Worm (Caenorhabditis elegans): Measurements from ENCODE around the gene kel-1.
A peak's percentile ranks its signal among the peaks of the same experiment; 100 is the strongest.

kel-1 gene

DNA sequence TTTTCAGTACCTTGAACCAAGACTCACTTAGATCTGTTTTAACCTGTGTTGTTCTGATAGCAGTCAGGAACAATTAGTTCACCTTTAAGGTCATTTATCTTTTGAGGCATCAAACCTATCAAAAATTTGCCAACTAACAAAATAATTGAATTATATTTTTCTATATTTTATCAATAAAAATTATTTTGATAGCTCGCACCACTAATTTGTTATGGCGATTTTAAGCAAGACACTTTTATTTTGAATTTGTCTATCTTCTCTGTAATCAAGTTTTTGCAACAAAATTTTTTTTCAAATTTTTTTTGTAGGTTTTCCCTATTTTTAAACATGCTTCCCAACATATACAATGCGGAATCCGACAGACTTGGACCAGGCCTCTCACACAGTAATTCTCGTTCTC, at the start of gene kel-1:
kel-1 (plus strand) TSS at position 301 of the 400 bp plus-strand sequence.
- TF ChIP-seq F49E8.2 (tag; optimal IDR thresholded peaks at IDR 0.05; ENCODE audit: borderline replicate concordance) (no peak), lir-3 (tag; optimal IDR thresholded peaks at IDR 0.05) (no peak), nhr-237 (tag; optimal IDR thresholded peaks at IDR 0.05) (no peak), lin-15B (tag; optimal IDR thresholded peaks at IDR 0.05) (no peak), lin-29 (GFP tag; IDR thresholded peaks at IDR 0.05) (no peak), nhr-111 (GFP tag; optimal IDR thresholded peaks at IDR 0.05) (no peak), D1046.2 (GFP tag; IDR thresholded peaks at IDR 0.05) (no peak), skn-1 (tag; optimal IDR thresholded peaks at IDR 0.05) (no peak), nhr-48 (tag; optimal IDR thresholded peaks at IDR 0.05) (no peak), pha-4 (GFP tag; IDR thresholded peaks at IDR 0.05) (no peak), pha-4 (tag; optimal IDR thresholded peaks at IDR 0.05) (no peak), php-3 (GFP tag; IDR thresholded peaks at IDR 0.05) (no peak)

DNA sequence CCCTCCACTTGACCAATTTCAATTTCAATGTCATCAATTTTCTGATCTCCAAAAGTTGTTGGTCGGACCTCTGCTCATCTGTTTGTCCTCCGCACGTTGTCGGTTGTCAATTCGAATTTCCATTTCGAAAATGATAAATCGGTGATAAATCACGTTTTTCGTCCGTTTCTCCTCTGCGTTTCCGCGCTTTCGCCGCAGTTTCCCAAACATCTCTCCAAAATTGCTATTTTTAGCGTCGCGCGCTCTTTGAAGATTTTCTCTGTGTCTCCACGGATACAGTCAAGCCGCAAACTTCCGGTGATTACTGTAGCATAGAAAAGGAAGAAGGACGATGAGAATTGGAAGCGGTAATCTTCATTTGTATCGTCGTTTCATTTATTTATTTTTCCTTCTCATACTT, 46.7 kb upstream of the kel-1 start:
- no peak for TF ChIP-seq ZK337.2 (GFP tag; IDR thresholded peaks at IDR 0.05)
- peak; percentile 2 for TF ChIP-seq aha-1 (tag)
- TF ChIP-seq lsy-2 (tag; optimal IDR thresholded peaks at IDR 0.05): peak in 1 of 2 experiments; percentile 16
- peak; percentile 25 for TF ChIP-seq nhr-48 (tag; optimal IDR thresholded peaks at IDR 0.05)
- no peak for TF ChIP-seq fkh-10 (GFP tag; optimal IDR thresholded peaks at IDR 0.05)
- TF ChIP-seq F10B5.3 (tag; optimal IDR thresholded peaks at IDR 0.05): no peak
- no peak for TF ChIP-seq ces-1 (GFP tag; optimal IDR thresholded peaks at IDR 0.05)
- TF ChIP-seq unc-62 (GFP tag; optimal IDR thresholded peaks at IDR 0.05 in 1 of 2): peak in 1 of 2 experiments; percentile 27
- no peak for TF ChIP-seq unc-62 (tag; optimal IDR thresholded peaks at IDR 0.05)
- TF ChIP-seq gei-8 (GFP tag; optimal IDR thresholded peaks at IDR 0.05): peak; percentile 16
- TF ChIP-seq hlh-30 (tag; optimal IDR thresholded peaks at IDR 0.05; ENCODE audit: insufficient read depth): peak; percentile 5
- TF ChIP-seq mdl-1 (tag; optimal IDR thresholded peaks at IDR 0.05): peak in 1 of 2 experiments; percentile 62
- TF ChIP-seq nhr-28 (tag; optimal IDR thresholded peaks at IDR 0.05): peak; percentile 59
- TF ChIP-seq mxl-3 (GFP tag; optimal IDR thresholded peaks at IDR 0.05): peak; percentile 53
- 0 out of 2 replicates have a peak, but pooled peaks have one; percentile 5 for TF ChIP-seq tra-1 (GFP tag; IDR thresholded peaks at IDR 0.05)
- TF ChIP-seq hlh-11 (tag; optimal IDR thresholded peaks at IDR 0.05): peak; percentile 66

DNA sequence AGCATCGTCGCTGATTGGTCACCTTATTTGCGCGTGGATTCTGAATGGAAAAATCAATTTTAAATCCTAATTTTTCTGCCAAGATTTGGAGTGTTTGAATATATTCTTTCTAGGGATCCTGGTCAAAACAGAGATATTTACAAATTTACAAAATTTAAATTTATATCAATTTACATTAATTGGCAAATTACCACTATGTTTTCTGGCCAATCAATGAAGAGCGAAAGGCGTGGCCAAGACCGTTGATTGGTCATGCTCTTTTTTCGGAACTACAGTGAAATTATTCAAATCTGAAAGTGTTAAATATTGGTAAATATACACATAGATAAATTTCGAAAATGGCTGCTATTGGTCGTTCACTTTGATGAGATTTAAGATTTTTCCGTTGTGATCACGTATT, 46.0 kb upstream of the kel-1 start:
- TF ChIP-seq zfp-2 (tag; optimal IDR thresholded peaks at IDR 0.05) (no peak), lin-39 (tag; optimal IDR thresholded peaks at IDR 0.05) (no peak)

DNA sequence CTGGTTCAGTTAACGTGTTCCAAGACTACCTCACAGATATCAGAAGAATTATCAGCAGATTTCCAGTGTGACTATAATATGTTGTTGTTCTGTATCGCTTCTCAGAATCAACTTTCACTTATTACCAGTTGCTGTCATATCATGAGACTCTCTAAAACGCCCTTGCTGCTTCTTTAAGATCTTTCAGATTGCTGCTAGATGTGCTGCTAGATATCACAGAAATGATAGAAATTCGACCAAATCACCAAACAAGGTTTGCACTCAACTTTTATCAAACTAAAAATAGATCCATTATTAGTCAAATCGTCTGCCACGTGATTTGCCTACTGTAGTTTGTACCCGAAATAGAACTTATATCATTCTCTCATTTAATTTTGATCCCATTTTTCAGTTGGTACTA, 44.2 kb upstream of the kel-1 start:
- TF ChIP-seq cey-2 (tag; optimal IDR thresholded peaks at IDR 0.05; ENCODE audit: borderline replicate concordance, insufficient read depth) (no peak), hlh-30 (tag; optimal IDR thresholded peaks at IDR 0.05; ENCODE audit: insufficient read depth) (peak; percentile 6), mdl-1 (tag; optimal IDR thresholded peaks at IDR 0.05) (peak in 1 of 2 experiments; percentile 1), unc-62 (GFP tag; optimal IDR thresholded peaks at IDR 0.05 in 1 of 2) (peak in 1 of 2 experiments; percentile 77), unc-62 (tag; optimal IDR thresholded peaks at IDR 0.05) (no peak)

DNA sequence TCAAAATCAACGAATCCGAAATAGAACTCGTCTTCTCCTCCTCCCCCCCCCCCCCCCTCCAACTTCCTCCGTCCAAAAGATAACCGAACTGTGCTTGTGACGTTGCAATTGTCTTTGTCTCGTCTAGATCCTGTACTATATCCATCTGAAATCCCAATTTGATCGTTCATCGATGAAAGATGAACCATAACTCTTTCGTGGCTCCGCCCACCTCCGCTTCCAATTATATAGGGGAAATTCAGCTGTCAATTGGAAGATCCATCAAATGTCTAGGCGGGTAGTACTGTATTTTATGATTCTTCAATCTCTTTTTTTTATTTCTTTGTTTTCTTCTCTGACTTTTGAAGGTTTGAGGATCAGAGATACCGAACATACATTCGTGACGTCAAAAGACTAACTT, 43.4 kb upstream of the kel-1 start:
- TF ChIP-seq lin-29 (GFP tag; IDR thresholded peaks at IDR 0.05) (no peak), nhr-28 (tag; optimal IDR thresholded peaks at IDR 0.05) (no peak), T20F7.1 (GFP tag; optimal IDR thresholded peaks at IDR 0.05) (no peak), zag-1 (tag; optimal IDR thresholded peaks at IDR 0.05) (no peak), lir-3 (tag; optimal IDR thresholded peaks at IDR 0.05) (no peak), nhr-48 (tag; optimal IDR thresholded peaks at IDR 0.05) (peak; percentile 23), ZK337.2 (GFP tag; IDR thresholded peaks at IDR 0.05) (no peak), T26A8.4 (GFP tag; IDR thresholded peaks at IDR 0.05) (no peak), nhr-77 (tag; optimal IDR thresholded peaks at IDR 0.05) (no peak), nhr-102 (tag; optimal IDR thresholded peaks at IDR 0.05) (no peak), hlh-11 (tag; optimal IDR thresholded peaks at IDR 0.05) (peak; percentile 16), ces-1 (GFP tag; optimal IDR thresholded peaks at IDR 0.05) (no peak), unc-62 (GFP tag; optimal IDR thresholded peaks at IDR 0.05 in 1 of 2) (peak in 1 of 2 experiments; percentile 53), unc-62 (tag; optimal IDR thresholded peaks at IDR 0.05) (no peak), ceh-82 (tag; optimal IDR thresholded peaks at IDR 0.05) (no peak), nhr-237 (tag; optimal IDR thresholded peaks at IDR 0.05) (no peak), rbr-2 (tag; optimal IDR thresholded peaks at IDR 0.05) (no peak), dmd-9 (GFP tag; IDR thresholded peaks at IDR 0.05) (no peak), daf-19 (GFP tag; conservative IDR thresholded peaks at IDR 0.05) (no peak), snpc-1.2 (GFP tag; IDR thresholded peaks at IDR 0.05) (no peak), ceh-32 (tag; optimal IDR thresholded peaks at IDR 0.05; ENCODE audit: poor library complexity) (no peak), daf-12 (tag; optimal IDR thresholded peaks at IDR 0.05) (no peak), aha-1 (tag) (no peak), mxl-3 (GFP tag; optimal IDR thresholded peaks at IDR 0.05) (no peak), mxl-2 (GFP tag; conservative IDR thresholded peaks at IDR 0.05) (no peak)
